Fruit fly (Drosophila melanogaster) whole organism, embryonic: ENCODE data around the gene Sbds.
A peak's percentile ranks its signal among the peaks of the same experiment; 100 is the strongest.

Source experiments
- B-H1 ChIP-seq: fragments of 200-800 bp; sonication (Bioruptor generic); IDR thresholded peaks from 3 replicates; pipeline ENCODE4 v1.3.6; 2022; ENCODE audit warnings: missing biosample characterization, missing genetic modification characterization
- CG10543 ChIP-seq: fragments of 200-800 bp; sonication (Bioruptor generic); optimal IDR thresholded peaks from 3 replicates; lab custom pipeline; 2017; ENCODE audit warnings: missing biosample characterization, mild to moderate bottlenecking, missing genetic modification characterization, moderate library complexity
- CG10959 ChIP-seq: fragments of 200-800 bp; sonication (Bioruptor generic); IDR thresholded peaks from 2 replicates; pipeline ENCODE4 v1.3.6; 2022; ENCODE audit warnings: missing biosample characterization, missing genetic modification characterization
- CG11695 ChIP-seq: fragments of 200-800 bp; sonication (Bioruptor generic); IDR thresholded peaks from 3 replicates; pipeline ENCODE4 v1.3.6; 2022; ENCODE audit warnings: missing biosample characterization, missing genetic modification characterization
- CG13123 ChIP-seq: fragments of 200-800 bp; sonication (Bioruptor generic); optimal IDR thresholded peaks from 2 replicates; lab custom pipeline; 2016; ENCODE audit warnings: missing biosample characterization, missing genetic modification characterization
- CG14667 ChIP-seq: fragments of 200-800 bp; sonication (Bioruptor generic); IDR thresholded peaks from 2 replicates; pipeline ENCODE4 v1.3.6; 2022; ENCODE audit warnings: missing biosample characterization, missing genetic modification characterization
- CG14860 ChIP-seq: fragments of 200-800 bp; sonication (Bioruptor generic); IDR thresholded peaks from 3 replicates; pipeline ENCODE4 v1.3.6; 2022; ENCODE audit warnings: missing biosample characterization, missing genetic modification characterization; ENCODE audit not compliant: partially characterized antibody
- CG15696 ChIP-seq: fragments of 200-800 bp; sonication (Bioruptor generic); optimal IDR thresholded peaks from 2 replicates; lab custom pipeline; 2019; ENCODE audit warnings: missing biosample characterization, mild to moderate bottlenecking, missing genetic modification characterization, moderate library complexity
- CG17912 ChIP-seq: fragments of 200-800 bp; sonication (Bioruptor generic); optimal IDR thresholded peaks from 2 replicates; lab custom pipeline; 2018; ENCODE audit warnings: missing biosample characterization, mild to moderate bottlenecking, missing genetic modification characterization
- CG18476 ChIP-seq: fragments of 200-800 bp; sonication (Bioruptor generic); optimal IDR thresholded peaks from 2 replicates; lab custom pipeline; 2016; ENCODE audit warnings: missing biosample characterization, mild to moderate bottlenecking, missing genetic modification characterization
- CG18764 ChIP-seq: fragments of 200-800 bp; sonication (Bioruptor generic); optimal IDR thresholded peaks from 3 replicates; lab custom pipeline; 2016; ENCODE audit warnings: missing biosample characterization, missing genetic modification characterization
- CG2678 ChIP-seq: fragments of 200-800 bp; sonication (Bioruptor generic); optimal IDR thresholded peaks from 3 replicates; lab custom pipeline; 2019; ENCODE audit warnings: missing biosample characterization, mild to moderate bottlenecking, missing genetic modification characterization, moderate library complexity
- CG32772 ChIP-seq: fragments of 200-800 bp; sonication (Bioruptor generic); IDR thresholded peaks from 2 replicates; pipeline ENCODE4 v1.3.6; 2022; ENCODE audit warnings: missing biosample characterization, missing genetic modification characterization
- CG34224 ChIP-seq: fragments of 200-800 bp; sonication (Bioruptor generic); IDR thresholded peaks from 3 replicates; pipeline ENCODE4 v1.3.6; 2022; ENCODE audit warnings: missing biosample characterization, missing genetic modification characterization; ENCODE audit not compliant: partially characterized antibody
- CG42726 ChIP-seq: fragments of 200-800 bp; sonication (Bioruptor generic); IDR thresholded peaks from 2 replicates; pipeline ENCODE4 v1.3.6; 2022; ENCODE audit warnings: missing biosample characterization, missing genetic modification characterization; ENCODE audit not compliant: partially characterized antibody
- CG4707 ChIP-seq: fragments of 200-800 bp; sonication (Bioruptor generic); optimal IDR thresholded peaks from 2 replicates; lab custom pipeline; 2018; ENCODE audit warnings: missing biosample characterization, mild to moderate bottlenecking, missing genetic modification characterization, moderate library complexity
- CG6175 ChIP-seq: fragments of 200-800 bp; sonication (Bioruptor generic); IDR thresholded peaks from 3 replicates; pipeline ENCODE4 v1.3.6; 2022; ENCODE audit warnings: missing biosample characterization, missing genetic modification characterization
- CG6854 ChIP-seq: fragments of 200-800 bp; sonication (Bioruptor generic); optimal IDR thresholded peaks from 3 replicates; lab custom pipeline; 2017; ENCODE audit warnings: missing biosample characterization, mild to moderate bottlenecking, missing genetic modification characterization
- CG8478 ChIP-seq: fragments of >200 bp; optimal IDR thresholded peaks from 2 replicates; lab custom pipeline; 2018
- CrebB ChIP-seq: fragments of 200-800 bp; sonication (Bioruptor generic); optimal IDR thresholded peaks from 3 replicates; lab custom pipeline; 2018; ENCODE audit warnings: missing biosample characterization, mild to moderate bottlenecking, missing genetic modification characterization
- Dad ChIP-seq: fragments of 200-800 bp; sonication (Bioruptor generic); optimal IDR thresholded peaks from 3 replicates; lab custom pipeline; 2016; ENCODE audit warnings: missing biosample characterization, missing genetic modification characterization
- Fer3 ChIP-seq: fragments of 200-800 bp; sonication (Bioruptor generic); optimal IDR thresholded peaks from 2 replicates; lab custom pipeline; 2018; ENCODE audit warnings: missing biosample characterization, mild to moderate bottlenecking, missing genetic modification characterization, moderate library complexity
- MESR4 ChIP-seq: fragments of 200-800 bp; sonication (Bioruptor generic); optimal IDR thresholded peaks from 2 replicates; lab custom pipeline; 2018; ENCODE audit warnings: missing biosample characterization, mild to moderate bottlenecking, missing genetic modification characterization, moderate library complexity
- Max ChIP-seq: fragments of 200-800 bp; sonication (Bioruptor generic); optimal IDR thresholded peaks from 2 replicates; lab custom pipeline; 2016; ENCODE audit warnings: missing biosample characterization, mild to moderate bottlenecking, missing genetic modification characterization
- Opbp ChIP-seq: fragments of 200-800 bp; sonication (Bioruptor generic); IDR thresholded peaks from 3 replicates; pipeline ENCODE4 v1.3.6; 2022; ENCODE audit warnings: missing biosample characterization, missing genetic modification characterization; ENCODE audit not compliant: partially characterized antibody
- Ravus ChIP-seq: fragments of 200-800 bp; sonication (Bioruptor generic); IDR thresholded peaks from 2 replicates; pipeline ENCODE4 v1.3.6; 2022; ENCODE audit warnings: missing biosample characterization, missing genetic modification characterization
- Rfx ChIP-seq: fragments of 200-800 bp; sonication (Bioruptor generic); IDR thresholded peaks from 2 replicates; pipeline ENCODE4 v1.3.6; 2022; ENCODE audit warnings: missing biosample characterization, missing genetic modification characterization
- Scr ChIP-seq: fragments of 200-800 bp; sonication (Bioruptor generic); IDR thresholded peaks from 2 replicates; pipeline ENCODE4 v1.3.6; 2022; ENCODE audit warnings: missing biosample characterization, missing genetic modification characterization; ENCODE audit not compliant: partially characterized antibody
- Sox102F ChIP-seq: fragments of 200-800 bp; sonication (Bioruptor generic); optimal IDR thresholded peaks from 2 replicates; lab custom pipeline; 2018; ENCODE audit warnings: missing biosample characterization, mild to moderate bottlenecking, missing genetic modification characterization, moderate library complexity
- Xrp1 ChIP-seq: fragments of 200-800 bp; sonication (Bioruptor generic); IDR thresholded peaks from 2 replicates; pipeline ENCODE4 v1.3.6; 2022; ENCODE audit warnings: missing biosample characterization, missing genetic modification characterization
- ara ChIP-seq: fragments of 200-800 bp; sonication (Bioruptor generic); IDR thresholded peaks from 2 replicates; pipeline ENCODE4 v1.3.6; 2022; ENCODE audit warnings: missing biosample characterization, missing genetic modification characterization
- bcd ChIP-seq: fragments of 200-800 bp; sonication (Bioruptor generic); optimal IDR thresholded peaks from 2 replicates; lab custom pipeline; 2017; ENCODE audit warnings: missing biosample characterization, mild to moderate bottlenecking, missing genetic modification characterization
- bowl ChIP-seq: fragments of 200-800 bp; sonication (Bioruptor generic); IDR thresholded peaks from 2 replicates; pipeline ENCODE4 v1.3.6; 2022; ENCODE audit warnings: missing biosample characterization, missing genetic modification characterization
- ci ChIP-seq: fragments of 200-800 bp; sonication (Bioruptor generic); IDR thresholded peaks from 3 replicates; pipeline ENCODE4 v1.3.6; 2022; ENCODE audit warnings: missing biosample characterization, missing genetic modification characterization
- eve ChIP-seq, 2 experiments: fragments of >200 bp; optimal IDR thresholded peaks; 2 replicates each; lab custom pipeline; 2017; ENCODE audit warnings: missing biosample characterization in 2 of 2, missing genetic modification characterization in 2 of 2
- fd64A ChIP-seq: fragments of 200-800 bp; sonication (Bioruptor generic); optimal IDR thresholded peaks from 3 replicates; lab custom pipeline; 2018; ENCODE audit warnings: missing biosample characterization, mild to moderate bottlenecking, missing genetic modification characterization
- ham ChIP-seq: fragments of 200-800 bp; sonication (Bioruptor generic); IDR thresholded peaks from 2 replicates; pipeline ENCODE4 v1.3.6; 2022; ENCODE audit warnings: missing biosample characterization, missing genetic modification characterization
- nau ChIP-seq: fragments of 200-800 bp; sonication (Bioruptor generic); optimal IDR thresholded peaks from 3 replicates; lab custom pipeline; 2017; ENCODE audit warnings: missing biosample characterization, mild to moderate bottlenecking, missing genetic modification characterization, missing genetic modification reagents
- nerfin-1 ChIP-seq: fragments of 200-800 bp; sonication (Bioruptor generic); optimal IDR thresholded peaks from 3 replicates; lab custom pipeline; 2019; ENCODE audit warnings: missing biosample characterization, mild to moderate bottlenecking, missing genetic modification characterization, moderate library complexity
- nmo ChIP-seq: fragments of 200-800 bp; sonication (Bioruptor generic); optimal IDR thresholded peaks from 2 replicates; lab custom pipeline; 2018; ENCODE audit warnings: missing biosample characterization, mild to moderate bottlenecking, missing genetic modification characterization, moderate library complexity
- nom ChIP-seq: fragments of 200-800 bp; sonication (Bioruptor generic); optimal IDR thresholded peaks from 2 replicates; lab custom pipeline; 2017; ENCODE audit warnings: missing biosample characterization, missing genetic modification characterization, mild to moderate bottlenecking, moderate library complexity, missing genetic modification reagents
- pita ChIP-seq: fragments of 200-800 bp; sonication (Bioruptor generic); optimal IDR thresholded peaks from 2 replicates; lab custom pipeline; 2017; ENCODE audit warnings: missing biosample characterization, mild to moderate bottlenecking, missing genetic modification characterization
- rib ChIP-seq: fragments of 200-800 bp; sonication (Bioruptor generic); IDR thresholded peaks from 2 replicates; pipeline ENCODE4 v1.3.6; 2022; ENCODE audit warnings: missing biosample characterization, missing genetic modification characterization
- row ChIP-seq: fragments of 200-800 bp; sonication (Bioruptor generic); IDR thresholded peaks from 3 replicates; pipeline ENCODE4 v1.3.6; 2022; ENCODE audit warnings: missing biosample characterization, missing genetic modification characterization
- run ChIP-seq: fragments of 200-800 bp; sonication (Bioruptor generic); optimal IDR thresholded peaks from 3 replicates; lab custom pipeline; 2018; ENCODE audit warnings: missing biosample characterization, mild to moderate bottlenecking, missing genetic modification characterization
- slp2 ChIP-seq: fragments of 200-800 bp; sonication (Bioruptor generic); optimal IDR thresholded peaks from 2 replicates; lab custom pipeline; 2016; ENCODE audit warnings: missing biosample characterization, missing genetic modification characterization
- sqz ChIP-seq: fragments of 200-800 bp; sonication (Bioruptor generic); optimal IDR thresholded peaks from 3 replicates; lab custom pipeline; 2018; ENCODE audit warnings: missing biosample characterization, mild to moderate bottlenecking, missing genetic modification characterization
- yki ChIP-seq: fragments of >200 bp; optimal IDR thresholded peaks from 3 replicates; lab custom pipeline; 2018
- zen2 ChIP-seq: fragments of 200-800 bp; sonication (Bioruptor generic); IDR thresholded peaks from 3 replicates; pipeline ENCODE4 v1.3.6; 2022; ENCODE audit warnings: missing biosample characterization, missing genetic modification characterization; ENCODE audit not compliant: partially characterized antibody

The Sbds gene

DNA sequence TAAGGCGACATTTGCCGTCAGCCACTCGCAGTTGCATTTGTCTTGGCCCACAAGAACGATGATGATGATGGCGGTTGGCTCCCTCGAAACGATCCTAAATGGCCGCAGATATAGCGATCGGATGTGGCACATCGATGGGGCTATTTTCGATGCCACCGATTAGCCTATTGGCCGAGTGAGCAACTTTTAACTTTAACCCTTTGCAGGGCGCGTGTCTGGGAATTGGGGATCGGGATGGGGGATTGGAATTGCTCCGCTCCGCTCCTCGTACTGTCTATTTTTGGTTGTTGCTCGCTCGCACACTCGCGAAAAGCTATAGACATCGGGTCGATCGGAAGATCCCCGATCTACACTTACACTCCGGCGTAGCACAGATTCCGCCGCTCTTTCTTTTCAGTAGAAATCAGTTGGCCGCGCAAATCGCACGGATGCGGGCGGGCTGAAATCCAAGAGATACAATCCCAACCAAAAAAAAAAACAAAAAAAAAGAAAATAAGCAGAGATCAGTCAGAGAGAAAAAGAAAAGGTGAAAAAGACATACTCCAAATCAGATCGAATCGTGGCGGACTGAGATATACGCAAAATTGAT, 48.2 kb upstream of the Sbds start, which contains the start of gene CG8519 (continued):
- TF ChIP-seq rib (0 out of 2 replicates have a peak, but pooled peaks have one; percentile 46), CG6175 (GFP tag; lab: Robert Waterston, UW) (0 out of 3 replicates have a peak, but pooled peaks have one; percentile 29), CG18764 (GFP tag; lab: Kevin White, UChicago) (no peak), CG34224 (GFP tag; lab: Robert Waterston, UW) (no peak), ci (GFP tag; lab: Robert Waterston, UW) (0 out of 3 replicates have a peak, but pooled peaks have one; percentile 14), CG14860 (GFP tag; lab: Robert Waterston, UW) (no peak), zen2 (0 out of 3 replicates have a peak, but pooled peaks have one; percentile 6), CG10543 (GFP tag; lab: Kevin White, UChicago) (peak; percentile 27), nau (GFP tag; lab: Kevin White, UChicago) (peak; percentile 52), CG32772 (GFP tag; lab: Robert Waterston, UW) (peak; percentile 36; the same call in 1 of the 2 replicates), Sox102F (GFP tag; lab: Kevin White, UChicago) (no peak), Fer3 (tag; lab: Kevin White, UChicago) (no peak), ham (GFP tag; lab: Robert Waterston, UW) (no peak), CG4707 (no peak), bcd (GFP tag; lab: Kevin White, UChicago) (no peak), Xrp1 (GFP tag; lab: Robert Waterston, UW) (no peak), Opbp (GFP tag; lab: Robert Waterston, UW) (0 out of 3 replicates have a peak, but pooled peaks have one; percentile 6)

dm6 chr3L:6705865-6706264, 46.8 kb upstream of the Sbds start:
- peak; percentile 75 for TF ChIP-seq row (GFP tag; lab: Robert Waterston, UW)
- peak in 1 of 2 experiments; percentile 63 for TF ChIP-seq eve (GFP tag; optimal IDR thresholded peaks at IDR 0.05; lab: Kevin White, UChicago)
- no peak for TF ChIP-seq ara (GFP tag; lab: Robert Waterston, UW)
- TF ChIP-seq Rfx (GFP tag; lab: Robert Waterston, UW) = peak; percentile 67
- no peak for TF ChIP-seq CrebB (tag; lab: Kevin White, UChicago)
- peak; percentile 9; the same call in 1 of the 2 replicates for TF ChIP-seq Ravus (GFP tag; lab: Robert Waterston, UW)
- TF ChIP-seq B-H1 = peak; percentile 50; the same call in 2 of the 3 replicates
- peak; percentile 55 for TF ChIP-seq nerfin-1 (tag; lab: Kevin White, UChicago)
- TF ChIP-seq CG18476 (GFP tag; lab: Kevin White, UChicago) = peak; percentile 21
- peak; percentile 53; the same call in 2 of the 3 replicates for TF ChIP-seq CG11695
- peak; percentile 29 for TF ChIP-seq sqz (GFP tag; lab: Kevin White, UChicago)
- TF ChIP-seq fd64A (GFP tag; lab: Kevin White, UChicago) = no peak
- no peak for TF ChIP-seq CG10959 (GFP tag; lab: Robert Waterston, UW)
- TF ChIP-seq yki (lab: Kevin White, UChicago) = no peak
- no peak for TF ChIP-seq Scr (GFP tag; lab: Robert Waterston, UW)
- TF ChIP-seq CG2678 (tag; lab: Kevin White, UChicago) = peak; percentile 81
- TF ChIP-seq CG17912 (GFP tag; lab: Kevin White, UChicago) = peak; percentile 17
- TF ChIP-seq CG42726 = no peak
- TF ChIP-seq CG14667 (GFP tag; lab: Robert Waterston, UW) = no peak
- TF ChIP-seq nom (GFP tag; lab: Kevin White, UChicago) = no peak
- peak; percentile 35 for TF ChIP-seq run (tag; lab: Kevin White, UChicago)
- TF ChIP-seq CG15696 (tag; lab: Kevin White, UChicago) = peak; percentile 35
- TF ChIP-seq nmo (GFP tag; lab: Kevin White, UChicago) = peak; percentile 76
- no peak for TF ChIP-seq slp2 (GFP tag; lab: Kevin White, UChicago)
- TF ChIP-seq Fer3 (tag; lab: Kevin White, UChicago) = peak; percentile 60
- TF ChIP-seq Max (GFP tag; lab: Kevin White, UChicago) = peak; percentile 15
- TF ChIP-seq CG14860 (GFP tag; lab: Robert Waterston, UW) = no peak
- TF ChIP-seq CG8478 (lab: Kevin White, UChicago) = no peak
- TF ChIP-seq CG13123 (GFP tag; lab: Kevin White, UChicago) = peak; percentile 12
- TF ChIP-seq bowl (GFP tag; lab: Robert Waterston, UW) = no peak
- peak; percentile 34 for TF ChIP-seq CG6854
- no peak for TF ChIP-seq MESR4 (GFP tag; lab: Kevin White, UChicago)
- TF ChIP-seq pita = no peak
- TF ChIP-seq Dad (GFP tag; lab: Kevin White, UChicago) = peak; percentile 31
